Fruit fly (Drosophila melanogaster): ENCODE measurements around the gene Bdbt.

The Bdbt gene

dm6 chr3R:21112742-21113465 is 5.8 kb downstream of the Bdbt start:
- TF ChIP-seq usp (GFP tag; optimal IDR thresholded peaks at IDR 0.05), result no peak
- no peak for TF ChIP-seq pan (optimal IDR thresholded peaks at IDR 0.05)
- TF ChIP-seq EcR (GFP tag; optimal IDR thresholded peaks at IDR 0.05), result no peak
- TF ChIP-seq Dll (optimal IDR thresholded peaks at IDR 0.05), result no peak
- no peak for TF ChIP-seq psq (optimal IDR thresholded peaks at IDR 0.05)
- no peak for TF ChIP-seq CG8478 (optimal IDR thresholded peaks at IDR 0.05)

- TF ChIP-seq CG8478 (optimal IDR thresholded peaks at IDR 0.05) (no peak), psq (optimal IDR thresholded peaks at IDR 0.05) (no peak), pan (optimal IDR thresholded peaks at IDR 0.05) (no peak), EcR (GFP tag; optimal IDR thresholded peaks at IDR 0.05) (no peak), Dll (optimal IDR thresholded peaks at IDR 0.05) (no peak), usp (GFP tag; optimal IDR thresholded peaks at IDR 0.05) (no peak)
These were observed 6.5 kb downstream of the Bdbt start for dm6 chr3R:21111964-21112740.

- TF ChIP-seq pan (optimal IDR thresholded peaks at IDR 0.05), result no peak
- TF ChIP-seq Dll (optimal IDR thresholded peaks at IDR 0.05), result no peak
- TF ChIP-seq usp (GFP tag; optimal IDR thresholded peaks at IDR 0.05), result no peak
- no peak for TF ChIP-seq CG8478 (optimal IDR thresholded peaks at IDR 0.05)
- TF ChIP-seq psq (optimal IDR thresholded peaks at IDR 0.05), result no peak
- no peak for TF ChIP-seq EcR (GFP tag; optimal IDR thresholded peaks at IDR 0.05)
These were observed 7.6 kb downstream of the Bdbt start, which contains the start of gene Rab11 for dm6 chr3R:21111046-21111480. Gene Rab11 (plus strand): TSS chr3R:21111408.

dm6 chr3R:21109712-21110111 is 8.9 kb downstream of the Bdbt start:
- TF ChIP-seq usp (GFP tag; optimal IDR thresholded peaks at IDR 0.05), result no peak
- TF ChIP-seq EcR (GFP tag; optimal IDR thresholded peaks at IDR 0.05), result no peak
- TF ChIP-seq pan (optimal IDR thresholded peaks at IDR 0.05), result no peak
- TF ChIP-seq psq (optimal IDR thresholded peaks at IDR 0.05), result no peak
- no peak for TF ChIP-seq Dll (optimal IDR thresholded peaks at IDR 0.05)
- no peak for TF ChIP-seq CG8478 (optimal IDR thresholded peaks at IDR 0.05)

dm6 chr3R:21107907-21108591 is 10.6 kb downstream of the Bdbt start, which contains the start of the genes Sec15 and rtet:
Gene Sec15 (minus strand): TSS chr3R:21107972.
Gene rtet (plus strand): TSS chr3R:21108446.
- TF ChIP-seq Dll (optimal IDR thresholded peaks at IDR 0.05) (no peak), pan (optimal IDR thresholded peaks at IDR 0.05) (no peak), EcR (GFP tag; optimal IDR thresholded peaks at IDR 0.05) (no peak), CG8478 (optimal IDR thresholded peaks at IDR 0.05) (no peak), usp (GFP tag; optimal IDR thresholded peaks at IDR 0.05) (no peak), psq (optimal IDR thresholded peaks at IDR 0.05) (no peak)

- TF ChIP-seq Dll (optimal IDR thresholded peaks at IDR 0.05), result no peak
- no peak for TF ChIP-seq CG8478 (optimal IDR thresholded peaks at IDR 0.05)
- TF ChIP-seq EcR (GFP tag; optimal IDR thresholded peaks at IDR 0.05), result no peak
- TF ChIP-seq psq (optimal IDR thresholded peaks at IDR 0.05), result no peak
- TF ChIP-seq usp (GFP tag; optimal IDR thresholded peaks at IDR 0.05), result no peak
- TF ChIP-seq pan (optimal IDR thresholded peaks at IDR 0.05), result no peak
These were observed 16.2 kb downstream of the Bdbt start for dm6 chr3R:21102477-21102876.

- TF ChIP-seq pan (optimal IDR thresholded peaks at IDR 0.05), result peak; percentile 89
- TF ChIP-seq EcR (GFP tag; optimal IDR thresholded peaks at IDR 0.05), result no peak
- TF ChIP-seq CG8478 (optimal IDR thresholded peaks at IDR 0.05), result no peak
These were observed 17.0 kb downstream of the Bdbt start, which contains the start of the genes CG7044 and Tbc1d22 for dm6 chr3R:21101453-21102214. Gene CG7044 (minus strand): TSS chr3R:21101718. Gene Tbc1d22 (plus strand): TSS chr3R:21102199.

dm6 chr3R:21097631-21098117 is 21.0 kb downstream of the Bdbt start, which contains the start of gene RhoGAP93B:
Gene RhoGAP93B (minus strand): TSS chr3R:21097827.
- no peak for TF ChIP-seq pan (optimal IDR thresholded peaks at IDR 0.05)
- TF ChIP-seq usp (GFP tag; optimal IDR thresholded peaks at IDR 0.05), result no peak
- TF ChIP-seq psq (optimal IDR thresholded peaks at IDR 0.05), result no peak
- TF ChIP-seq EcR (GFP tag; optimal IDR thresholded peaks at IDR 0.05), result no peak
- no peak for TF ChIP-seq CG8478 (optimal IDR thresholded peaks at IDR 0.05)
- no peak for TF ChIP-seq Dll (optimal IDR thresholded peaks at IDR 0.05)

- TF ChIP-seq Dll (optimal IDR thresholded peaks at IDR 0.05), result no peak
- TF ChIP-seq CG8478 (optimal IDR thresholded peaks at IDR 0.05), result no peak
These were observed 21.5 kb downstream of the Bdbt start for dm6 chr3R:21097160-21097559.

dm6 chr3R:21096532-21097143 is 22.0 kb downstream of the Bdbt start:
- no peak for TF ChIP-seq usp (GFP tag; optimal IDR thresholded peaks at IDR 0.05)
- no peak for TF ChIP-seq EcR (GFP tag; optimal IDR thresholded peaks at IDR 0.05)
- no peak for TF ChIP-seq Dll (optimal IDR thresholded peaks at IDR 0.05)
- no peak for TF ChIP-seq pan (optimal IDR thresholded peaks at IDR 0.05)
- no peak for TF ChIP-seq psq (optimal IDR thresholded peaks at IDR 0.05)

- no peak for TF ChIP-seq psq (optimal IDR thresholded peaks at IDR 0.05)
- TF ChIP-seq pan (optimal IDR thresholded peaks at IDR 0.05), result no peak
- TF ChIP-seq usp (GFP tag; optimal IDR thresholded peaks at IDR 0.05), result no peak
- TF ChIP-seq CG8478 (optimal IDR thresholded peaks at IDR 0.05), result no peak
- TF ChIP-seq Dll (optimal IDR thresholded peaks at IDR 0.05), result no peak
- TF ChIP-seq EcR (GFP tag; optimal IDR thresholded peaks at IDR 0.05), result no peak
These were observed 24.4 kb downstream of the Bdbt start for dm6 chr3R:21094292-21094691.
